Fruit fly (Drosophila melanogaster): ENCODE results near the gene CG12560.
A peak's percentile ranks its signal among the peaks of the same experiment; 100 is the strongest.

Gene CG12560

dm6 chr2L:8007160-8007876 lies 2.0 kb downstream of the CG12560 start, which contains the start of gene Spn28Dc:
Gene Spn28Dc, minus strand, starts transcription at chr2L:8007210.
- TF ChIP-seq noc (tag; optimal IDR thresholded peaks at IDR 0.05), result no peak

DNA sequence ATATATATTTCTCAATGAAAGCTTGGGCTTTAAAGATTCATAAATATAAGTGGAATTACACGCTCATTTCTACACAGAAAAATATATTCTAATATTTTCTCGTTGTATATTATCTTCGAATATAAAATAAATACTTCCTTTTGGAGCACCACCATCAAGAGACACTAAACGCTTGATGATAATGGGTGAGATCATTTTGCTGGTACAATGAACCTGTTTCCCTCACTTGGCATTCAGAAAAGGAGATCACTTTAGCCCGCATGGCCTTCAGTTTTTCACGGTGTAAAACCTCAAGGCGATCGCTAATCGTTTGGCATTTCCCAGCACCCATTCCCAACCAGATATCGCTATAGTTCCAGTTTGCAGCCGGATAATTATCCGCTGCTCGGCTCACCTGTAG lies 3.2 kb downstream of the CG12560 start:
- no peak for TF ChIP-seq noc (tag; optimal IDR thresholded peaks at IDR 0.05)

dm6 chr2L:8004072-8004471 lies 5.2 kb downstream of the CG12560 start, which contains the start of gene Wwox:
Gene Wwox, minus strand, starts transcription at chr2L:8004286.
- no peak for TF ChIP-seq noc (tag; optimal IDR thresholded peaks at IDR 0.05)

DNA sequence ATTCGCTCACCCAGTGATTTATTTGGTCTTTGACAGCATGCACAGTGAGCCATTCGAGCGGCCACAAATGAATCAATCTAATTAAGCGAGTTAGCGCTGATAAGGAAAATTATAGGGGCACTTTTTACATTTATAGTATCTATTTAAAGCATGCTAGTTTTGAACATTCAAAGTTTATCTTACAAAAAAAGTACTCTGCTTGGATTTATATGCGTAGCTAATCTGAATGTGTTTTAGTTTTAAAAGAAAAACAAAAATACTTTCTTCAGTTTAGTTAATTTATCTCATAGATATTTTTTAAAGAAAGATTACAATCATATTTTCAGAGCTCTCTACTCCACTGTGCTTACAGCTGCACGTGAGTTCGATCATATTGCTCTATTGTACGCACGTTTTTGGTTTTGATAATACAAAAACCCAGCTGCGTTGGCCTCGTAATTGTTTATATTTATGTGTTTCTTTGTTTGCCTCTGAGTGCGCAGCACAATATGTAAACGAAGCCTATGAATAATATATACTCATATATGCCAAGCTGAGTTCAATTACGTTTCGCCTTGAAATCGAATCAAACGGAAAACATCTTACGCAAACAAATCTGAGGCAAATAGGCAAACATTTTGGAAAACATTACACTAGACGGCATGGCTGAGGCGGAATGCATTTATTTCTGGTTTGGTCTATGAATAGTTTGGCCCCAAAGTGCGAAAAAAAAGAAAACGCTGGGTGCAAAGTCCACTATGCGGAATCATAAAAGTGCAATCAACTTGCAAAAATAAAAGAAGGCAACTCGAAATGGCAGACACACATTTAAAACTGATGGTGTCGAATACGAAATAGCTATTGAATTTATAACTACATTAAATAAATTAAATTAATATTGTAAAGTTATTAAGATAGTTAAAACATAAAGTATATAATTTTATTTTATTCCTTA lies 7.3 kb downstream of the CG12560 start:
- TF ChIP-seq noc (tag; optimal IDR thresholded peaks at IDR 0.05), result peak; percentile 75

DNA sequence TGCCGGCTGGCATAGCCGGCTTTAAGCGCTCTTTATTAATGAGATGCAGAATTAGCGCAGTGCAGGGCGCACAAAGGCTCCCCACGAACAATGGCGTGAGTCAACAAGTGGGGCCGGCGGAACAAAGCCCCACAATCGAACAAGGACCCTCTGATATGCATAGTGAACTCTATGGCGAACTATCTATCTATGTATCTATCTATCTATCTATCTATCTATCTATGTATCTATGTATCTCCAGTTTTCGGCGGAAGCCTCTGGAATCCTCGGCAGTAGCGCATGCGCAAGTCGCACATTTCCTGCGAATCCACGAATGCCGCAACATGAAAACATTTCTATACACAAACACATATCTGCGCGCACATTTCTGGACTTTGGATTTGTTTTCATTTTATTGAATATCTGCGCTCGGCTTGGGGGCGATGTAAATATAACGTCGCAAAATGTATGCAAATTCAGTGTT lies 8.7 kb downstream of the CG12560 start:
- TF ChIP-seq noc (tag; optimal IDR thresholded peaks at IDR 0.05), result peak; percentile 80

DNA sequence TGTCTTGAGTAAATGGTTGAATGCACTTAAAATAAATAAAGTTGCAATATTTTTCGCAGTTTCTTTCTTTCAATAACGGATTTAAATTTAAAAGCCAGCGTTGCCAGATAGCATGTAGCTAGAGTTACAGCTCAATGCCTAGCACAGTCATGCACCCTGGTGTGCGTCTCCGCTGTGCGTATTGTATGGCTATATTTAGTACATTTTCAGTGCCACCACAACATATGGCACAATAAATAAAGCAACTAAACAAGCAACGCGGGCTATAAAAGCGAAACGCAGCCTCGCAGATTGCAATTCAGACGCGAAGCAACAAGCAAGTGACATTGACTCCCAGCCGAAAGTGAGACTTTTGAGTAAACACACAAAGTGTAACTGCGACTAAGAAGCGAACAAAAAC lies 10.6 kb downstream of the CG12560 start, which contains the start of gene Sirup:
Gene Sirup, plus strand, starts transcription at position 215 of the 400 bp plus-strand sequence.
- TF ChIP-seq noc (tag; optimal IDR thresholded peaks at IDR 0.05), result no peak

DNA sequence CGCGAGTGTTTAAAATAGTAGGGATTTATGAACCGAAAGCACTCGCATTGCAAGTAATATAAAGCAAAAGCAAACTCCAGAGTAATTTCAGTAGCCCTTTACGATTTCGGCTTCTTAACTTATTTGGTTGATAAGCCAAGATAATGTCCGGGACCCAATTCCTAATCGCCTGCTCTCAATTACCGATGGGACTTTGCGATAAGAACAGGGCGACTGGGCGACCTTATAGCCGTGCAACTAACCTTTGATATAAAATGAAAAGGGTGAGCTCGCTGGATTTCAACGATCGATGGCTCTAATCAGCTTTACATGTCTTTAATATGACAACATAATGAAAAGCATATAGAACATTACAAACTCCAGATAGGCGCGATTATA lies 11.2 kb downstream of the CG12560 start, which contains the start of gene CG7227:
Gene CG7227, minus strand, starts transcription at position 72 of the 378 bp plus-strand sequence.
- no peak for TF ChIP-seq noc (tag; optimal IDR thresholded peaks at IDR 0.05)

dm6 chr2L:7997290-7998079 lies 11.8 kb downstream of the CG12560 start:
- TF ChIP-seq noc (tag; optimal IDR thresholded peaks at IDR 0.05), result no peak

- TF ChIP-seq noc (tag; optimal IDR thresholded peaks at IDR 0.05), result peak; percentile 63
These were observed 15.1 kb downstream of the CG12560 start, which contains the start of gene pes for dm6 chr2L:7993984-7994854. Gene pes, minus strand, starts transcription at chr2L:7994184.

- TF ChIP-seq noc (tag; optimal IDR thresholded peaks at IDR 0.05), result no peak
These were observed 16.1 kb downstream of the CG12560 start for dm6 chr2L:7993062-7993685.

- TF ChIP-seq noc (tag; optimal IDR thresholded peaks at IDR 0.05), result no peak
These were observed 16.6 kb downstream of the CG12560 start for dm6 chr2L:7992654-7993053.

DNA sequence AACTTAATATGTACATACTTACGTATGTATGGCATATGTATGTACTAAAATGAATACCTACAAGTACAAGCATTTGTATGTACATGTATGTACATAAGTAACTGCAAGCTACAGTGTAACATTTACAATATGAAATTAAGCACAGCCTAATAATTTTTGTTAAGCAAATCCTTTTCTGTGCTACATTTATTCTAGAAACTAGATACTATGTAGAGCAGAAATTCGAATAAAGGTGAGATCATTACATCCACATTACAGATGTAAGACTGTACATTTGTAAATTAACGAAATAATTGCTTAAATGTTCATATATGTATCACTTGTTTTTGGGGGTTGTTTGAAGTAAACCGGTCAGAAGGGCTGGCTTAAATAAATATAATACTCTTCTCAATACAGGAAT lies 17.3 kb downstream of the CG12560 start:
- TF ChIP-seq noc (tag; optimal IDR thresholded peaks at IDR 0.05), result no peak

DNA sequence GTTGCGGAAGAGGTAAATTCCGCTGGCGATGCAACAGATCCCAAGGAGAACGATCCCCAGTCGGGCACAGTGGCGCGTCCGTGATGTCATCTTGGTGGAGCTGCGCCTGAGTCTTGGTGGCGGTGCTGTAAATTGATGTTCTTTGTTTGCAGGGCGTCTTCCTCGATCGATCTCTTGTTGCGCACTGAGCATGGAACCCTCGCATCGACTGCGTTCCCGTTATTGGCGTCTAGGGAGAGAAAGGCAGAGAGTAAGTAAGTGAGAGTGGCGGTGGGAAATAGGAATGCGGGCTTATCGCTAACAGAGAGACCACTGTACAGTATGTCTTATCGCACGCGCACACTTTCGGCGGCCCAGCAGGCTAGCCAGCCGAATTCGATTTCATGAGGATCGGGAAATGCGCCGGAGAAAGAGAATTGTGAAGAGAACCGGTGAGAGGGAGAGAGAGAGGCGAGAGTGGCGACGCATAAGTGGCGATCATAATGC lies 17.8 kb downstream of the CG12560 start:
- no peak for TF ChIP-seq noc (tag; optimal IDR thresholded peaks at IDR 0.05)

DNA sequence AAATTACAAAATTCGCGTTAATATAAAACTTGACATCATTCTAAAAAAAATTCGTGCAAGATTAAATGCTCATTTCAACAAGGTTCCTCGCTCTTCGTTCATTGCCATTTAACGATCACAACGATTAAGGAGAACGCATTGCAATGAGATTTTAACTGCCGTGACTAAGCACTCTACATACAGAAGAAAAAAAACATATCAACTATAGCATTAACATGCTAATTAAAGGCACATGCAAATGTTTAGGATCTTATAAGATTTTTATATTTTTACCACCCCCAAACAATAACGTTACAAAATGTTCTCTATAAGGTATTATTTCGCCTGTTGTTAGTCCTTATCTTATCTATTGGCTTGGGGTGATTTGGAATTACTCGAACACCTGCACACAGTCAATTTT lies 18.6 kb downstream of the CG12560 start:
- no peak for TF ChIP-seq noc (tag; optimal IDR thresholded peaks at IDR 0.05)

Measured in whole organism, larva.